Worm (Caenorhabditis elegans) whole organism, L3 larva: ENCODE data around the gene T13F2.4.

Source experiments
- ceh-28 ChIP-seq: fragments of 150-350 bp; optimal IDR thresholded peaks from 2 replicates; lab custom pipeline; 2014; ENCODE audit warnings: missing biosample characterization, missing genetic modification reagents, missing genetic modification characterization
- fkh-10 ChIP-seq: sonication (generic microtip); optimal IDR thresholded peaks from 2 replicates; lab custom pipeline; 2017; ENCODE audit warnings: missing biosample characterization, missing genetic modification reagents, missing genetic modification characterization
- hmg-11 ChIP-seq: sonication (generic microtip); optimal IDR thresholded peaks from 2 replicates; lab custom pipeline; 2016; ENCODE audit warnings: missing genetic modification characterization, missing compliant biosample characterization
- nhr-25 ChIP-seq: sonication (generic microtip); optimal IDR thresholded peaks from 2 replicates; lab custom pipeline; 2017; ENCODE audit warnings: missing biosample characterization, missing genetic modification characterization
- pqm-1 ChIP-seq: fragments of 150-350 bp; optimal IDR thresholded peaks from 2 replicates; lab custom pipeline; 2017; ENCODE audit warnings: missing biosample characterization, missing genetic modification characterization, inconsistent platforms
- skn-1 ChIP-seq: fragments of 150-350 bp; optimal IDR thresholded peaks from 2 replicates; lab custom pipeline; 2014; ENCODE audit warnings: missing biosample characterization, missing genetic modification characterization
- snpc-4 ChIP-seq: fragments of 150-350 bp; optimal IDR thresholded peaks from 2 replicates; lab custom pipeline; 2014; ENCODE audit warnings: missing biosample characterization, missing genetic modification characterization

DNA sequence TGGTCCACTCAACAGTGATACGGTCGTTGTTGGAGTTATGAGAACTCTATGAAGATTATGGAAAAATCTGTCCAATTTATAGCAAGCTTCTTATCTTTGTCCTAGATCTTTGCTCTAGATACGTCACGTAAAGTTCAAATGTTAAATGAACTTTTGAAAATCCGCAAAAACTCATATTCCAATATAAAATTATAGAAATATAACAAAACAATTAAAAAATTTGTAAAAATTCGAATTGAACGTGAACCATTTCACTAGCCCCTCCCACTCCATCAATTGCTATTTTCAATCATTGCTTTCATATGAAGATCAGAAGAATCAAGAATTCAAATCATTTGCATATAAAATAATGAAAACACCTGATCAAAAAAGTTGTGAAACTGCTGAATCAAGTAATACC is 43.0 kb downstream of the T13F2.4 start, which contains the start of gene kin-21:
- TF ChIP-seq hmg-11 (tag; lab: Kevin White, UChicago) (no peak), pqm-1 (tag; lab: Kevin White, UChicago) (no peak), skn-1 (tag; lab: Kevin White, UChicago) (no peak), ceh-28 (no peak), snpc-4 (no peak), nhr-25 (tag; lab: Kevin White, UChicago) (no peak), fkh-10 (GFP tag; lab: Kevin White, UChicago) (no peak)
